Worm (Caenorhabditis elegans) whole organism, L2 larva: ENCODE data around the gene C50F4.8.

Experiments used
- C34F6.9 ChIP-seq: fragments of 150-350 bp; optimal IDR thresholded peaks from 2 replicates; lab custom pipeline; 2014; ENCODE audit warnings: missing biosample characterization, missing genetic modification characterization
- ZK546.5 ChIP-seq: sonication (generic microtip); optimal IDR thresholded peaks from 2 replicates; lab custom pipeline; 2017; ENCODE audit warnings: missing biosample characterization, missing genetic modification characterization
- aly-2 ChIP-seq: fragments of 150-350 bp; optimal IDR thresholded peaks from 2 replicates; lab custom pipeline; 2014; ENCODE audit warnings: missing biosample characterization, missing genetic modification characterization
- ama-1 ChIP-seq: fragments of 150-350 bp; optimal IDR thresholded peaks from 2 replicates; lab custom pipeline; 2018; ENCODE audit warnings: inconsistent platforms
- fos-1 ChIP-seq: fragments of 150-350 bp; optimal IDR thresholded peaks from 2 replicates; lab custom pipeline; 2014; ENCODE audit warnings: missing biosample characterization, missing genetic modification characterization
- lin-39 ChIP-seq: fragments of 150-350 bp; optimal IDR thresholded peaks from 2 replicates; lab custom pipeline; 2014; ENCODE audit warnings: missing biosample characterization, missing genetic modification reagents, missing genetic modification characterization
- sem-4 ChIP-seq: fragments of 150-350 bp; optimal IDR thresholded peaks from 2 replicates; lab custom pipeline; 2014; ENCODE audit warnings: missing biosample characterization, missing genetic modification reagents, missing genetic modification characterization

DNA sequence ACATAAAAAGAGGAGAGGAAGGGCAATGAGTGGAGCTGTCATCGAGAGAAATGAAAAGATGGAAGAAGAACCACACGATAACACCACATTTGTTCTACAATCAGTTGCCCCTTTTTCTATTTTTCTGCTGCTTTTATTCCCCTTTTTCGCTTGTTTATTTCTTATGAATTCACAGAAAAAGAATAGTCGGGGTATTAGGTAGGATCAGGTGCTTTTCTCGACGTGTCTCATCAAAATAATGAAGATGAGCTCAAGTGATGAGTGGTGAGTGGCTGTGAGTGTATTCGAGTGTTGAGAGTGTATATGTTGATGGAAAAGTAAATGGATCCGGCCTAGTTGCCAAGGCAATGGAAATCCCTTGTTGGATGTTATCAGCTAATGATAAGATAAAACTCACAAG lies 33.2 kb downstream of the C50F4.8 start:
- TF ChIP-seq lin-39 = no peak
- no peak for TF ChIP-seq ZK546.5 (tag; lab: Kevin White, UChicago)
- no peak for TF ChIP-seq C34F6.9
- TF ChIP-seq ama-1 = no peak
- no peak for TF ChIP-seq fos-1 (tag; lab: Kevin White, UChicago)
- no peak for TF ChIP-seq sem-4
- no peak for TF ChIP-seq aly-2 (tag; lab: Kevin White, UChicago)
